Worm (Caenorhabditis elegans) whole organism, L4 larva: ENCODE results near the gene atad-3.

ENCODE experiments used
- F10B5.3 ChIP-seq: sonication (generic microtip); optimal IDR thresholded peaks from 2 replicates; lab custom pipeline; 2016; ENCODE audit warnings: mild to moderate bottlenecking, missing genetic modification characterization, missing compliant biosample characterization
- F49E8.2 ChIP-seq: sonication (generic microtip); optimal IDR thresholded peaks from 2 replicates; lab custom pipeline; 2016; ENCODE audit warnings: missing compliant biosample characterization, mild to moderate bottlenecking, missing genetic modification characterization, borderline replicate concordance
- R02D3.7 ChIP-seq: fragments of 150-350 bp; sonication (generic microtip); optimal IDR thresholded peaks from 3 replicates; lab custom pipeline; 2014; ENCODE audit warnings: missing biosample characterization, missing genetic modification characterization
- Y105C5A.15 ChIP-seq: fragments of 200-800 bp; sonication (Bioruptor generic); IDR thresholded peaks from 2 replicates; pipeline ENCODE4 v1.3.6; 2022; ENCODE audit warnings: missing genetic modification characterization, missing compliant biosample characterization
- ces-1 ChIP-seq: fragments of 150-350 bp; sonication (generic microtip); optimal IDR thresholded peaks from 4 replicates; lab custom pipeline; 2014; ENCODE audit warnings: missing biosample characterization, missing genetic modification reagents, missing genetic modification characterization
- daf-19 ChIP-seq: fragments of 200-800 bp; sonication (Bioruptor generic); conservative IDR thresholded peaks from 2 replicates; pipeline ENCODE4 v1.3.6; 2022; ENCODE audit warnings: missing genetic modification characterization, missing compliant biosample characterization
- lin-39 ChIP-seq: fragments of 150-350 bp; optimal IDR thresholded peaks from 2 replicates; lab custom pipeline; 2014; ENCODE audit warnings: missing biosample characterization, missing genetic modification reagents, missing genetic modification characterization
- nhr-11 ChIP-seq: fragments of 150-350 bp; optimal IDR thresholded peaks from 2 replicates; lab custom pipeline; 2014; ENCODE audit warnings: missing biosample characterization, missing genetic modification characterization
- nhr-237 ChIP-seq: sonication (generic microtip); optimal IDR thresholded peaks from 2 replicates; lab custom pipeline; 2017; ENCODE audit warnings: missing biosample characterization, missing genetic modification characterization
- pqm-1 ChIP-seq: sonication (generic microtip); optimal IDR thresholded peaks from 2 replicates; lab custom pipeline; 2017; ENCODE audit warnings: missing biosample characterization, missing genetic modification characterization
- rbr-2 ChIP-seq: sonication (generic microtip); optimal IDR thresholded peaks from 2 replicates; lab custom pipeline; 2016; ENCODE audit warnings: missing genotype, missing genetic modification characterization, missing compliant biosample characterization
- snpc-4 ChIP-seq: fragments of 150-350 bp; optimal IDR thresholded peaks from 2 replicates; lab custom pipeline; 2014; ENCODE audit warnings: missing biosample characterization, missing genetic modification characterization

ce11 chrII:10227030-10227429 is 21.8 kb upstream of the atad-3 start, which contains the start of gene srh-135:
- TF ChIP-seq snpc-4 (tag; lab: Kevin White, UChicago): no peak
- TF ChIP-seq F10B5.3: no peak
- TF ChIP-seq nhr-237: no peak
- no peak for TF ChIP-seq daf-19 (GFP tag; lab: Robert Waterston, UW)
- no peak for TF ChIP-seq pqm-1 (tag; lab: Kevin White, UChicago)
- TF ChIP-seq rbr-2 (tag; lab: Kevin White, UChicago): no peak
- TF ChIP-seq R02D3.7 (tag; lab: Kevin White, UChicago): no peak
- TF ChIP-seq Y105C5A.15: no peak
- TF ChIP-seq ces-1 (GFP tag; lab: Kevin White, UChicago): no peak
- no peak for TF ChIP-seq nhr-11 (tag; lab: Kevin White, UChicago)
- no peak for TF ChIP-seq F49E8.2 (tag; lab: Kevin White, UChicago)
- no peak for TF ChIP-seq lin-39 (tag; lab: Kevin White, UChicago)
